Fruit fly (Drosophila melanogaster): ENCODE results near the gene Tim17a2.

The Tim17a2 gene

dm6 chr3R:5226025-5226424 lies 36.5 kb downstream of the Tim17a2 start, which contains the start of gene Vps37B:
Gene Vps37B, plus strand, starts transcription at chr3R:5226158.
- peak; percentile 4 for TF ChIP-seq CG17801 (GFP tag; optimal IDR thresholded peaks at IDR 0.05; ENCODE audit: partially characterized antibody)

dm6 chr3R:5223839-5224238 lies 38.7 kb downstream of the Tim17a2 start, which contains the start of gene CG14664:
Gene CG14664, plus strand, starts transcription at chr3R:5224139.
- TF ChIP-seq CG17801 (GFP tag; optimal IDR thresholded peaks at IDR 0.05; ENCODE audit: partially characterized antibody), result no peak

- peak; percentile 61 for TF ChIP-seq CG17801 (GFP tag; optimal IDR thresholded peaks at IDR 0.05; ENCODE audit: partially characterized antibody)
Measured at dm6 chr3R:5223135-5223534, 39.4 kb downstream of the Tim17a2 start, which contains the start of gene CG2604. Gene CG2604, minus strand, starts transcription at chr3R:5223365.

- peak; percentile 21 for TF ChIP-seq CG17801 (GFP tag; optimal IDR thresholded peaks at IDR 0.05; ENCODE audit: partially characterized antibody)
Measured at dm6 chr3R:5219466-5219865, 43.0 kb downstream of the Tim17a2 start, which contains the start of the genes Prosbeta2R2 and CG1116. Gene Prosbeta2R2, minus strand, starts transcription at chr3R:5219528. Gene CG1116, plus strand, starts transcription at chr3R:5219657.

dm6 chr3R:5217278-5217714 lies 45.2 kb downstream of the Tim17a2 start, which contains the start of gene cno:
Gene cno, minus strand, starts transcription at chr3R:5217456.
- peak; percentile 64 for TF ChIP-seq CG17801 (GFP tag; optimal IDR thresholded peaks at IDR 0.05; ENCODE audit: partially characterized antibody)

dm6 chr3R:5216308-5216765 lies 46.2 kb downstream of the Tim17a2 start:
- no peak for TF ChIP-seq CG17801 (GFP tag; optimal IDR thresholded peaks at IDR 0.05; ENCODE audit: partially characterized antibody)

dm6 chr3R:5215334-5216307 lies 46.9 kb downstream of the Tim17a2 start:
- TF ChIP-seq CG17801 (GFP tag; optimal IDR thresholded peaks at IDR 0.05; ENCODE audit: partially characterized antibody), result peak; percentile 93

dm6 chr3R:5214162-5214916 lies 48.2 kb downstream of the Tim17a2 start:
- TF ChIP-seq CG17801 (GFP tag; optimal IDR thresholded peaks at IDR 0.05; ENCODE audit: partially characterized antibody), result no peak

- TF ChIP-seq CG17801 (GFP tag; optimal IDR thresholded peaks at IDR 0.05; ENCODE audit: partially characterized antibody), result no peak
Measured at dm6 chr3R:5213309-5213708, 49.2 kb downstream of the Tim17a2 start.

- TF ChIP-seq CG17801 (GFP tag; optimal IDR thresholded peaks at IDR 0.05; ENCODE audit: partially characterized antibody), result no peak
Measured at dm6 chr3R:5212759-5213053, 49.8 kb downstream of the Tim17a2 start.

- no peak for TF ChIP-seq CG17801 (GFP tag; optimal IDR thresholded peaks at IDR 0.05; ENCODE audit: partially characterized antibody)
Measured at dm6 chr3R:5211901-5212758, 50.4 kb downstream of the Tim17a2 start.

- TF ChIP-seq CG17801 (GFP tag; optimal IDR thresholded peaks at IDR 0.05; ENCODE audit: partially characterized antibody), result no peak
Measured at dm6 chr3R:5211401-5211800, 51.1 kb downstream of the Tim17a2 start.

- TF ChIP-seq CG17801 (GFP tag; optimal IDR thresholded peaks at IDR 0.05; ENCODE audit: partially characterized antibody), result peak; percentile 57
Measured at dm6 chr3R:5209481-5209880, 53.0 kb downstream of the Tim17a2 start.
